Worm (Caenorhabditis elegans) whole organism, L4 larva: ENCODE data around the gene mif-2.
A peak's percentile ranks its signal among the peaks of the same experiment; 100 is the strongest.

Source experiments
- F10B5.3 ChIP-seq: sonication (generic microtip); optimal IDR thresholded peaks from 2 replicates; lab custom pipeline; 2016; ENCODE audit warnings: mild to moderate bottlenecking, missing genetic modification characterization, missing compliant biosample characterization
- F26F4.8 ChIP-seq: fragments of 200-800 bp; sonication (Bioruptor generic); conservative IDR thresholded peaks from 2 replicates; pipeline ENCODE4 v1.3.6; 2022; ENCODE audit warnings: missing genetic modification characterization, missing compliant biosample characterization
- T26A8.4 ChIP-seq: fragments of 200-800 bp; sonication (Bioruptor generic); IDR thresholded peaks from 2 replicates; pipeline ENCODE4 v1.3.6; 2022; ENCODE audit warnings: missing genetic modification characterization, missing compliant biosample characterization
- Y105C5A.15 ChIP-seq: fragments of 200-800 bp; sonication (Bioruptor generic); IDR thresholded peaks from 2 replicates; pipeline ENCODE4 v1.3.6; 2022; ENCODE audit warnings: missing genetic modification characterization, missing compliant biosample characterization
- Y5F2A.4 ChIP-seq: fragments of 200-800 bp; sonication (Bioruptor generic); optimal IDR thresholded peaks from 2 replicates; lab custom pipeline; 2018; ENCODE audit warnings: mild to moderate bottlenecking, missing genetic modification characterization, missing compliant biosample characterization
- ZK546.5 ChIP-seq, 2 experiments: sonication (generic microtip); optimal IDR thresholded peaks; 2 replicates each; lab custom pipeline; 2017; ENCODE audit warnings: missing biosample characterization in 2 of 2, missing genetic modification characterization in 2 of 2
- aha-1 ChIP-seq: fragments of 150-350 bp; peaks from one replicate; lab custom pipeline; 2014; ENCODE audit warnings: missing biosample characterization, missing genetic modification characterization
- aly-2 ChIP-seq: sonication (generic microtip); optimal IDR thresholded peaks from 2 replicates; lab custom pipeline; 2018; ENCODE audit warnings: missing biosample characterization, missing genetic modification characterization
- ama-1 ChIP-seq: fragments of 150-350 bp; optimal IDR thresholded peaks from 2 replicates; lab custom pipeline; 2014; ENCODE audit warnings: inconsistent platforms, mixed read lengths
- arid-1 ChIP-seq: fragments of 200-800 bp; sonication (Bioruptor generic); conservative IDR thresholded peaks from 2 replicates; pipeline ENCODE4 v1.3.6; 2022; ENCODE audit warnings: missing genetic modification reagents, missing genetic modification characterization, missing compliant biosample characterization
- ceh-32 ChIP-seq: sonication (generic microtip); optimal IDR thresholded peaks from 2 replicates; lab custom pipeline; 2016; ENCODE audit warnings: mild to moderate bottlenecking, missing genetic modification characterization, missing compliant biosample characterization; ENCODE audit not compliant: poor library complexity
- ceh-82 ChIP-seq: sonication (generic microtip); optimal IDR thresholded peaks from 2 replicates; lab custom pipeline; 2017; ENCODE audit warnings: missing biosample characterization, missing genetic modification characterization
- ctbp-1 ChIP-seq: fragments of 200-800 bp; sonication (Bioruptor generic); IDR thresholded peaks from 2 replicates; pipeline ENCODE4 v1.3.6; 2022; ENCODE audit warnings: missing genetic modification reagents, missing genetic modification characterization, missing compliant biosample characterization
- daf-16 ChIP-seq, 3 experiments: sonication (generic microtip); optimal IDR thresholded peaks; 2 replicates each; lab custom pipeline; 2016 to 2017; ENCODE audit warnings: missing genetic modification characterization in 3 of 3, missing genetic modification reagents in 3 of 3, mild to moderate bottlenecking in 2 of 3, missing compliant biosample characterization in 2 of 3, missing biosample characterization in 1 of 3, moderate library complexity in 1 of 3
- dmd-9 ChIP-seq: fragments of 200-800 bp; sonication (Bioruptor generic); IDR thresholded peaks from 2 replicates; pipeline ENCODE4 v1.3.6; 2022; ENCODE audit warnings: missing genetic modification reagents, missing genetic modification characterization, missing compliant biosample characterization
- duxl-1 ChIP-seq: sonication (generic microtip); optimal IDR thresholded peaks from 2 replicates; lab custom pipeline; 2016; ENCODE audit warnings: mild to moderate bottlenecking, missing genetic modification characterization, moderate library complexity, missing compliant biosample characterization; ENCODE audit not compliant: poor library complexity
- dve-1 ChIP-seq: sonication (generic microtip); optimal IDR thresholded peaks from 2 replicates; lab custom pipeline; 2017; ENCODE audit warnings: antibody characterized with exemption, mild to moderate bottlenecking, missing genetic modification characterization, missing compliant biosample characterization; ENCODE audit not compliant: insufficient read depth
- egl-27 ChIP-seq: sonication (generic microtip); optimal IDR thresholded peaks from 3 replicates; lab custom pipeline; 2017; ENCODE audit warnings: missing biosample characterization, missing genetic modification reagents, missing genetic modification characterization
- gei-8 ChIP-seq: fragments of 200-800 bp; sonication (Bioruptor generic); optimal IDR thresholded peaks from 2 replicates; lab custom pipeline; 2018; ENCODE audit warnings: mild to moderate bottlenecking, missing genetic modification characterization, missing compliant biosample characterization
- hif-1 ChIP-seq, 2 experiments: sonication (generic microtip); optimal IDR thresholded peaks; 2 replicates each; lab custom pipeline; 2016 to 2017; ENCODE audit warnings: missing compliant biosample characterization in 2 of 2, missing genetic modification characterization in 2 of 2, missing genetic modification reagents in 2 of 2, missing genotype in 2 of 2, mild to moderate bottlenecking in 1 of 2
- hmg-1.1 ChIP-seq: fragments of 200-800 bp; sonication (Bioruptor generic); IDR thresholded peaks from 2 replicates; pipeline ENCODE4 v1.3.6; 2022; ENCODE audit warnings: missing genetic modification reagents, missing genetic modification characterization, missing compliant biosample characterization
- lim-7 ChIP-seq: fragments of 200-800 bp; sonication (Bioruptor generic); IDR thresholded peaks from 2 replicates; pipeline ENCODE4 v1.3.6; 2022; ENCODE audit warnings: missing genetic modification characterization, missing compliant biosample characterization
- lin-1 ChIP-seq: fragments of 200-800 bp; sonication (Bioruptor generic); IDR thresholded peaks from 2 replicates; pipeline ENCODE4 v1.3.6; 2022; ENCODE audit warnings: missing genetic modification reagents, missing genetic modification characterization, missing compliant biosample characterization
- lin-13 ChIP-seq: fragments of 150-350 bp; optimal IDR thresholded peaks from 2 replicates; lab custom pipeline; 2014; ENCODE audit warnings: missing biosample characterization, missing genetic modification reagents, missing genetic modification characterization
- lir-3 ChIP-seq: sonication (generic microtip); optimal IDR thresholded peaks from 2 replicates; lab custom pipeline; 2016; ENCODE audit warnings: mild to moderate bottlenecking, missing genetic modification characterization, missing compliant biosample characterization
- madf-5 ChIP-seq, 2 experiments: fragments of 200-800 bp; sonication (Bioruptor generic); IDR thresholded peaks; 2 replicates each; pipeline ENCODE4 v1.3.6; 2022; ENCODE audit warnings: missing compliant biosample characterization in 2 of 2, missing genetic modification characterization in 2 of 2
- madf-9 ChIP-seq: fragments of 200-800 bp; sonication (Bioruptor generic); conservative IDR thresholded peaks from 2 replicates; pipeline ENCODE4 v1.3.6; 2022; ENCODE audit warnings: missing genetic modification reagents, missing genetic modification characterization, missing compliant biosample characterization
- mes-2 ChIP-seq: sonication (generic microtip); optimal IDR thresholded peaks from 2 replicates; lab custom pipeline; 2016; ENCODE audit warnings: missing genotype, mild to moderate bottlenecking, missing genetic modification characterization, missing compliant biosample characterization; ENCODE audit not compliant: poor library complexity, severe bottlenecking
- nhr-111 ChIP-seq: fragments of 200-800 bp; sonication (Bioruptor generic); optimal IDR thresholded peaks from 2 replicates; lab custom pipeline; 2018; ENCODE audit warnings: mild to moderate bottlenecking, missing genetic modification characterization, missing compliant biosample characterization
- nhr-42 ChIP-seq: fragments of 200-800 bp; sonication (Bioruptor generic); IDR thresholded peaks from 2 replicates; pipeline ENCODE4 v1.3.6; 2022; ENCODE audit warnings: missing genetic modification characterization, missing compliant biosample characterization
- nhr-6 ChIP-seq: fragments of 150-350 bp; optimal IDR thresholded peaks from 2 replicates; lab custom pipeline; 2014; ENCODE audit warnings: missing biosample characterization, missing genetic modification characterization
- pha-4 ChIP-seq, 2 experiments: fragments of 150-350 bp in 1 of 2; fragments of 200-800 bp in 1 of 2; sonication (Bioruptor generic) in 1 of 2; IDR thresholded peaks in 1 of 2; optimal IDR thresholded peaks in 1 of 2; 2 replicates each; pipeline versions ENCODE4 v1.3.6 to Lab custom; 2014 to 2022; ENCODE audit warnings: missing genetic modification characterization in 2 of 2, missing genetic modification reagents in 2 of 2, missing biosample characterization in 1 of 2, missing compliant biosample characterization in 1 of 2
- php-3 ChIP-seq: fragments of 200-800 bp; sonication (Bioruptor generic); IDR thresholded peaks from 2 replicates; pipeline ENCODE4 v1.3.6; 2022; ENCODE audit warnings: missing genetic modification reagents, missing genetic modification characterization, missing compliant biosample characterization
- pqm-1 ChIP-seq: sonication (generic microtip); optimal IDR thresholded peaks from 2 replicates; lab custom pipeline; 2017; ENCODE audit warnings: missing biosample characterization, missing genetic modification characterization
- rbr-2 ChIP-seq: sonication (generic microtip); optimal IDR thresholded peaks from 2 replicates; lab custom pipeline; 2016; ENCODE audit warnings: missing genotype, missing genetic modification characterization, missing compliant biosample characterization
- sdz-12 ChIP-seq: fragments of 200-800 bp; sonication (Bioruptor generic); optimal IDR thresholded peaks from 2 replicates; lab custom pipeline; 2018; ENCODE audit warnings: mild to moderate bottlenecking, missing genetic modification characterization, missing compliant biosample characterization
- snpc-1.2 ChIP-seq: fragments of 200-800 bp; sonication (Bioruptor generic); IDR thresholded peaks from 2 replicates; pipeline ENCODE4 v1.3.6; 2022; ENCODE audit warnings: missing genetic modification reagents, missing genetic modification characterization, missing compliant biosample characterization
- unc-39 ChIP-seq: sonication (generic microtip); optimal IDR thresholded peaks from 2 replicates; lab custom pipeline; 2017; ENCODE audit warnings: missing biosample characterization, missing genetic modification characterization
- unc-62 ChIP-seq, 3 experiments: fragments of 150-350 bp in 1 of 3; sonication (generic microtip); optimal IDR thresholded peaks in 2 of 3; peaks in 1 of 3; 1 replicate in 1 of 3; 2 replicates in 2 of 3; lab custom pipeline; 2014 to 2017; ENCODE audit warnings: missing biosample characterization in 3 of 3, missing genetic modification characterization in 3 of 3, missing genetic modification reagents in 3 of 3, missing genotype in 1 of 3
- vab-7 ChIP-seq: fragments of 200-800 bp; sonication (Bioruptor generic); IDR thresholded peaks from 2 replicates; pipeline ENCODE4 v1.3.6; 2022; ENCODE audit warnings: missing genetic modification reagents, missing genetic modification characterization, missing compliant biosample characterization
- zag-1 ChIP-seq: fragments of 150-350 bp; optimal IDR thresholded peaks from 2 replicates; lab custom pipeline; 2014; ENCODE audit warnings: missing biosample characterization, missing genetic modification characterization
- zfp-2 ChIP-seq: sonication (generic microtip); optimal IDR thresholded peaks from 2 replicates; lab custom pipeline; 2016; ENCODE audit warnings: mild to moderate bottlenecking, missing genetic modification characterization, missing compliant biosample characterization
- zip-2 ChIP-seq: fragments of 150-350 bp; optimal IDR thresholded peaks from 2 replicates; lab custom pipeline; 2014; ENCODE audit warnings: missing biosample characterization, missing genetic modification characterization
- ztf-7 ChIP-seq: fragments of 150-350 bp; optimal IDR thresholded peaks from 2 replicates; lab custom pipeline; 2014; ENCODE audit warnings: missing biosample characterization, missing genetic modification characterization

Gene mif-2

DNA sequence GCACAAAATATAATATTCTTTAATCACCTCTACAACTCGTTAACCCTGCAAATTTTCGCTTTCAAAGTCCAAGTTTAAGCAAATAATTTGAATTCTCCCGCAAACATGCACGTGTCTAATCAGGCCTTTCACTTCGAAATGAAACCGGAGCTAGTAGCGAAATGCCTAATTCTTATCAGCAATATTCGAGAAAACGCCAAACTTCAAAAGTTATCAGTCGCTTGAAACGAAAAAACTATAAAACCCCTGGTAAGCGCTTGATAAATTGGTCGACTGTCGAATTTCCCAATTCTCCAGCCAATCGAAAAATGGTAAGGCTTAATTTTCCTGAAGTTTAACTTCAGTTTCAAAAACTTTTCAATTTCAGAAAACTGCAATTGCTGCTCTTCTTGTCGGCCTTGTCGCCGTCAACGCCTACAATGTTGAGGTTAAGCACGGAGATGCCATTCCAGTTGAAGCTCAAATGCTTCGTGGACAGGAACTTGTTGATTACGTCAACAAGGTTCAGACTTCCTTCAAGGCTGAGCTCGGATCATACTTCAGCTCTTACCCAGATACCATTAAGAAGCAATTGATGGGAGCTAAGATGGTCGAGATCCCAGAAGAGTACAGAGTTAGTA, 24.7 kb upstream of the mif-2 start, which contains the start of gene cpr-9 (continued):
- no peak for TF ChIP-seq daf-16 (GFP tag; optimal IDR thresholded peaks at IDR 0.05; lab: Kevin White, UChicago)
- peak; percentile 65 for TF ChIP-seq daf-16 (tag; optimal IDR thresholded peaks at IDR 0.05; lab: Kevin White, UChicago)
- TF ChIP-seq nhr-6 (tag; lab: Kevin White, UChicago): peak; percentile 28
- TF ChIP-seq pqm-1 (tag; lab: Kevin White, UChicago): peak; percentile 50
- TF ChIP-seq php-3 (GFP tag; lab: Robert Waterston, UW): peak; percentile 40; the same call in 1 of the 2 replicates
- TF ChIP-seq nhr-42 (GFP tag; lab: Robert Waterston, UW): 0 out of 2 replicates have a peak, but pooled peaks have one; percentile 10
- no peak for TF ChIP-seq hmg-1.1 (GFP tag; lab: Robert Waterston, UW)

DNA sequence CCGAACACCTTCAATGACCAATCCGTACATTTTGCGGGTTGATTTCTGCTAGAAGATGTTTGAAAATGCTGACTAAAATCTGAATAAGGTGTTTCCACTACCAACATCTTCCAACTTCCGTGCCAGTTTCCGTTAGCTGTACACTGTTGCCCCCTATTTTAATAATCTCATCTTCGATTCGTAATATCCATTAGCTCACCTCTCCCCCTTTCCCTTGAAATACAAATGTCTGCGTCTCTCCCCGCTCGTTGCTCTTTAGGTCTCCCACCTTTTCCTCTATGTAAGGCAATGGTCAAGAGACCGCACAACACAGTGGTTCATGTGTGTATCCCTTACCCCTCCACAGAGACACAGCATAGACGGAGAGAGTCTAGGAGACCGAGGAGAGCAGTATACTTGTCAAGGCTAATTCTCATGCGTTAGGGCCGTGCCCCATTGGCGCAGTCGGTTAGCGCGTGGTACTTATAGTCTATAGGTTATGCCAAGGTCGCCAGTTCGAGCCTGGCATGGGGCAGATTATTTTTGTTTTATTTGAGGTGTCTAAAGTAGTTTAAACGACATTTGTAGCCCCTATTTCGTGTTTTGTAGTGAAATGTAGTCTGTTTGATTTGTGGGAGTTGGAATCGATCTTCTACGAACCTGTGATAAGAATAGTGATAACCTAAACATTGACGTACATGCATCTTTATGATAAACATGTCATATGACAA, 23.6 kb upstream of the mif-2 start, which contains the start of gene gcy-33:
gcy-33 (minus strand) TSS at position 51 of the 710 bp plus-strand sequence.
- peak; percentile 93 for TF ChIP-seq duxl-1
- peak; percentile 24 for TF ChIP-seq egl-27 (tag; lab: Kevin White, UChicago)
- TF ChIP-seq lir-3 (tag; lab: Kevin White, UChicago): peak; percentile 75
- TF ChIP-seq F10B5.3 (tag; lab: Kevin White, UChicago): peak; percentile 37
- TF ChIP-seq zag-1 (tag; lab: Kevin White, UChicago): no peak
- TF ChIP-seq lin-13 (GFP tag; lab: Kevin White, UChicago): peak; percentile 66
- peak; percentile 87 for TF ChIP-seq arid-1 (GFP tag; lab: Robert Waterston, UW)
- peak; percentile 89 for TF ChIP-seq snpc-1.2 (GFP tag; lab: Robert Waterston, UW)
- TF ChIP-seq aly-2 (tag; lab: Kevin White, UChicago): no peak
- peak; percentile 88 for TF ChIP-seq mes-2
- peak; percentile 75 for TF ChIP-seq zip-2 (tag; lab: Kevin White, UChicago)
- no peak for TF ChIP-seq ZK546.5 (tag; optimal IDR thresholded peaks at IDR 0.05; lab: Kevin White, UChicago)
- peak; percentile 93 for TF ChIP-seq vab-7
- TF ChIP-seq unc-39 (tag; lab: Kevin White, UChicago): no peak
- TF ChIP-seq ztf-7 (tag; lab: Kevin White, UChicago): peak; percentile 84
- no peak for TF ChIP-seq ama-1 (lab: Kevin White, UChicago)
- TF ChIP-seq ceh-32 (tag; lab: Kevin White, UChicago): peak; percentile 38
- peak; percentile 51 for TF ChIP-seq Y5F2A.4 (GFP tag; lab: Kevin White, UChicago)
- TF ChIP-seq lin-1 (GFP tag; lab: Robert Waterston, UW): peak; percentile 96
- peak; percentile 83 for TF ChIP-seq F26F4.8 (GFP tag; lab: Robert Waterston, UW)
- TF ChIP-seq aha-1: peak; percentile 98
- TF ChIP-seq lim-7 (GFP tag; lab: Robert Waterston, UW): peak; percentile 93
- TF ChIP-seq pha-4 (GFP tag; IDR thresholded peaks at IDR 0.05; lab: Robert Waterston, UW): peak; percentile 91
- TF ChIP-seq pha-4 (tag; optimal IDR thresholded peaks at IDR 0.05; lab: Kevin White, UChicago): no peak
- TF ChIP-seq hif-1 (tag; optimal IDR thresholded peaks at IDR 0.05; lab: Kevin White, UChicago): peak; percentile 11 to 64
- peak; percentile 94 for TF ChIP-seq dve-1
- TF ChIP-seq gei-8 (GFP tag; lab: Kevin White, UChicago): peak; percentile 92
- peak; percentile 92 for TF ChIP-seq T26A8.4
- TF ChIP-seq Y105C5A.15 (GFP tag; lab: Robert Waterston, UW): peak; percentile 89
- peak; percentile 60 to 79; a peak in 2 of 4 replicates for TF ChIP-seq madf-5 (GFP tag; IDR thresholded peaks at IDR 0.05; lab: Robert Waterston, UW)
- peak; percentile 86 for TF ChIP-seq rbr-2 (tag; lab: Kevin White, UChicago)
- peak; percentile 83 for TF ChIP-seq ctbp-1 (GFP tag; lab: Robert Waterston, UW)
- TF ChIP-seq unc-62 (GFP tag; optimal IDR thresholded peaks at IDR 0.05 in 1 of 2; lab: Kevin White, UChicago): peak in 1 of 2 experiments; percentile 51
- no peak for TF ChIP-seq unc-62 (tag; optimal IDR thresholded peaks at IDR 0.05; lab: Kevin White, UChicago)
- peak; percentile 67 for TF ChIP-seq zfp-2 (tag; lab: Kevin White, UChicago)
- peak; percentile 98 for TF ChIP-seq hmg-1.1 (GFP tag; lab: Robert Waterston, UW)
- peak; percentile 91 for TF ChIP-seq madf-9 (GFP tag; lab: Robert Waterston, UW)
- peak; percentile 71 for TF ChIP-seq dmd-9 (GFP tag; lab: Robert Waterston, UW)
- TF ChIP-seq sdz-12 (GFP tag; lab: Kevin White, UChicago): peak; percentile 94
- peak; percentile 93 for TF ChIP-seq nhr-111 (GFP tag; lab: Kevin White, UChicago)
- no peak for TF ChIP-seq ceh-82
